Worm (Caenorhabditis elegans) whole organism, early embryonic: ENCODE data around the gene F55C5.17.

Experiments
- B0310.2 ChIP-seq: sonication (generic microtip); optimal IDR thresholded peaks from 2 replicates; lab custom pipeline; 2016; ENCODE audit warnings: mild to moderate bottlenecking, missing genetic modification characterization, missing compliant biosample characterization
- F13C5.2 ChIP-seq: sonication (generic microtip); optimal IDR thresholded peaks from 2 replicates; lab custom pipeline; 2017; ENCODE audit warnings: mild to moderate bottlenecking, missing genetic modification characterization, inconsistent platforms, missing compliant biosample characterization
- aly-1 ChIP-seq: sonication (generic microtip); optimal IDR thresholded peaks from 2 replicates; lab custom pipeline; 2016; ENCODE audit warnings: missing genetic modification characterization, missing compliant biosample characterization
- ama-1 ChIP-seq: fragments of 150-350 bp; optimal IDR thresholded peaks from 2 replicates; lab custom pipeline; 2014
- ceh-13 ChIP-seq: fragments of 200-800 bp; sonication (Bioruptor generic); optimal IDR thresholded peaks from 2 replicates; lab custom pipeline; 2018; ENCODE audit warnings: mild to moderate bottlenecking, missing genetic modification characterization, missing compliant biosample characterization
- ceh-36 ChIP-seq: sonication (generic microtip); optimal IDR thresholded peaks from 2 replicates; lab custom pipeline; 2016; ENCODE audit warnings: missing genetic modification characterization, inconsistent platforms, missing compliant biosample characterization
- ets-7 ChIP-seq: sonication (generic microtip); optimal IDR thresholded peaks from 2 replicates; lab custom pipeline; 2016; ENCODE audit warnings: missing genotype, missing genetic modification characterization, missing compliant biosample characterization
- flt-1 ChIP-seq: fragments of 200-800 bp; sonication (Bioruptor generic); IDR thresholded peaks from 2 replicates; pipeline ENCODE4 v1.3.6; 2022; ENCODE audit warnings: missing genetic modification characterization, missing compliant biosample characterization
- hmbx-1 ChIP-seq: sonication (generic microtip); optimal IDR thresholded peaks from 2 replicates; lab custom pipeline; 2016; ENCODE audit warnings: mild to moderate bottlenecking, missing genetic modification characterization, missing compliant biosample characterization
- hmg-4 ChIP-seq: fragments of 200-800 bp; sonication (Bioruptor generic); optimal IDR thresholded peaks from 2 replicates; lab custom pipeline; 2018; ENCODE audit warnings: mild to moderate bottlenecking, missing genetic modification characterization, missing compliant biosample characterization
- hnd-1 ChIP-seq: sonication (generic microtip); optimal IDR thresholded peaks from 2 replicates; lab custom pipeline; 2016; ENCODE audit warnings: missing genetic modification characterization, missing compliant biosample characterization
- pes-1 ChIP-seq: fragments of 200-800 bp; sonication (Bioruptor generic); IDR thresholded peaks from 2 replicates; pipeline ENCODE4 v1.3.6; 2022; ENCODE audit warnings: missing genetic modification reagents, missing genetic modification characterization, missing compliant biosample characterization
- scrt-1 ChIP-seq: fragments of 200-800 bp; sonication (Bioruptor generic); IDR thresholded peaks from 2 replicates; pipeline ENCODE4 v1.3.6; 2022; ENCODE audit warnings: missing genetic modification characterization, missing compliant biosample characterization
- sea-1 ChIP-seq: fragments of 200-800 bp; sonication (Bioruptor generic); conservative IDR thresholded peaks from 2 replicates; pipeline ENCODE4 v1.3.6; 2022; ENCODE audit warnings: missing genetic modification characterization, missing compliant biosample characterization
- tbx-11 ChIP-seq: fragments of 200-800 bp; sonication (Bioruptor generic); IDR thresholded peaks from 2 replicates; pipeline ENCODE4 v1.3.6; 2022; ENCODE audit warnings: missing genetic modification characterization, missing compliant biosample characterization
- tbx-37 ChIP-seq: fragments of 200-800 bp; sonication (Bioruptor generic); conservative IDR thresholded peaks from 2 replicates; pipeline ENCODE4 v1.3.6; 2022; ENCODE audit warnings: missing genetic modification reagents, missing genetic modification characterization, missing compliant biosample characterization
- tra-4 ChIP-seq: sonication (generic microtip); optimal IDR thresholded peaks from 2 replicates; lab custom pipeline; 2017; ENCODE audit warnings: missing genetic modification characterization, missing compliant biosample characterization

Gene F55C5.17

ce11 chrV:12295015-12295414 is 7.3 kb upstream of the F55C5.17 start:
- TF ChIP-seq pes-1 (no peak), hmg-4 (GFP tag; lab: Kevin White, UChicago) (peak; percentile 2), sea-1 (GFP tag; lab: Robert Waterston, UW) (no peak), ama-1 (lab: Kevin White, UChicago) (no peak)

- TF ChIP-seq flt-1 (GFP tag; lab: Robert Waterston, UW) (no peak), F13C5.2 (tag; lab: Kevin White, UChicago) (no peak), hmg-4 (GFP tag; lab: Kevin White, UChicago) (no peak), hmbx-1 (no peak), sea-1 (GFP tag; lab: Robert Waterston, UW) (no peak), ceh-36 (no peak), scrt-1 (GFP tag; lab: Robert Waterston, UW) (no peak), ceh-13 (GFP tag; lab: Kevin White, UChicago) (no peak), tbx-37 (GFP tag; lab: Robert Waterston, UW) (no peak), B0310.2 (tag; lab: Kevin White, UChicago) (no peak), tra-4 (tag; lab: Kevin White, UChicago) (no peak), pes-1 (no peak), hnd-1 (tag; lab: Kevin White, UChicago) (no peak), aly-1 (tag; lab: Kevin White, UChicago) (no peak), ets-7 (tag; lab: Kevin White, UChicago) (no peak), ama-1 (lab: Kevin White, UChicago) (no peak), tbx-11 (no peak)
Observed at ce11 chrV:12295520-12295919, 6.8 kb upstream of the F55C5.17 start.

ce11 chrV:12296122-12296521 is 6.2 kb upstream of the F55C5.17 start:
- TF ChIP-seq scrt-1 (GFP tag; lab: Robert Waterston, UW) (no peak), ceh-36 (no peak), pes-1 (no peak), ets-7 (tag; lab: Kevin White, UChicago) (no peak), hmbx-1 (no peak), flt-1 (GFP tag; lab: Robert Waterston, UW) (no peak), tbx-37 (GFP tag; lab: Robert Waterston, UW) (no peak), ceh-13 (GFP tag; lab: Kevin White, UChicago) (no peak), ama-1 (lab: Kevin White, UChicago) (no peak)

ce11 chrV:12296794-12297193 is 5.5 kb upstream of the F55C5.17 start:
- TF ChIP-seq hnd-1 (tag; lab: Kevin White, UChicago) (no peak), tra-4 (tag; lab: Kevin White, UChicago) (no peak), ets-7 (tag; lab: Kevin White, UChicago) (no peak), B0310.2 (tag; lab: Kevin White, UChicago) (no peak), F13C5.2 (tag; lab: Kevin White, UChicago) (no peak), sea-1 (GFP tag; lab: Robert Waterston, UW) (no peak), hmg-4 (GFP tag; lab: Kevin White, UChicago) (no peak), ceh-36 (no peak), tbx-37 (GFP tag; lab: Robert Waterston, UW) (no peak), scrt-1 (GFP tag; lab: Robert Waterston, UW) (no peak), hmbx-1 (no peak), ceh-13 (GFP tag; lab: Kevin White, UChicago) (no peak), aly-1 (tag; lab: Kevin White, UChicago) (no peak), tbx-11 (no peak)

- TF ChIP-seq flt-1 (GFP tag; lab: Robert Waterston, UW): no peak
- no peak for TF ChIP-seq tra-4 (tag; lab: Kevin White, UChicago)
- TF ChIP-seq scrt-1 (GFP tag; lab: Robert Waterston, UW): no peak
- TF ChIP-seq F13C5.2 (tag; lab: Kevin White, UChicago): no peak
- TF ChIP-seq tbx-37 (GFP tag; lab: Robert Waterston, UW): no peak
- no peak for TF ChIP-seq sea-1 (GFP tag; lab: Robert Waterston, UW)
- no peak for TF ChIP-seq hmbx-1
Observed at ce11 chrV:12298184-12298583, 4.2 kb upstream of the F55C5.17 start.

ce11 chrV:12299244-12299766 is 3.0 kb upstream of the F55C5.17 start:
- TF ChIP-seq ceh-13 (GFP tag; lab: Kevin White, UChicago): no peak
- no peak for TF ChIP-seq hmbx-1
- TF ChIP-seq B0310.2 (tag; lab: Kevin White, UChicago): no peak
- no peak for TF ChIP-seq ceh-36
- no peak for TF ChIP-seq aly-1 (tag; lab: Kevin White, UChicago)
- no peak for TF ChIP-seq flt-1 (GFP tag; lab: Robert Waterston, UW)
- TF ChIP-seq hnd-1 (tag; lab: Kevin White, UChicago): no peak
- TF ChIP-seq tbx-37 (GFP tag; lab: Robert Waterston, UW): no peak
- TF ChIP-seq hmg-4 (GFP tag; lab: Kevin White, UChicago): no peak
- no peak for TF ChIP-seq ets-7 (tag; lab: Kevin White, UChicago)
- TF ChIP-seq tra-4 (tag; lab: Kevin White, UChicago): no peak
- TF ChIP-seq sea-1 (GFP tag; lab: Robert Waterston, UW): no peak
- TF ChIP-seq scrt-1 (GFP tag; lab: Robert Waterston, UW): no peak
- TF ChIP-seq F13C5.2 (tag; lab: Kevin White, UChicago): no peak
- no peak for TF ChIP-seq ama-1 (lab: Kevin White, UChicago)
- no peak for TF ChIP-seq tbx-11
- no peak for TF ChIP-seq pes-1

- no peak for TF ChIP-seq hmbx-1
- no peak for TF ChIP-seq ets-7 (tag; lab: Kevin White, UChicago)
- no peak for TF ChIP-seq tbx-11
- TF ChIP-seq hmg-4 (GFP tag; lab: Kevin White, UChicago): no peak
- TF ChIP-seq F13C5.2 (tag; lab: Kevin White, UChicago): no peak
- no peak for TF ChIP-seq tbx-37 (GFP tag; lab: Robert Waterston, UW)
Observed at ce11 chrV:12300166-12300565, 2.2 kb upstream of the F55C5.17 start.
